Worm (Caenorhabditis elegans) whole organism, L3 larva: ENCODE results near the gene ZK632.12.

Experiments used
- aly-2 ChIP-seq: fragments of 150-350 bp; optimal IDR thresholded peaks from 2 replicates; lab custom pipeline; 2014; ENCODE audit warnings: missing biosample characterization, missing genetic modification characterization
- ama-1 ChIP-seq: fragments of 150-350 bp; optimal IDR thresholded peaks from 2 replicates; lab custom pipeline; 2018
- ceh-16 ChIP-seq: sonication (generic microtip); optimal IDR thresholded peaks from 2 replicates; lab custom pipeline; 2017; ENCODE audit warnings: missing biosample characterization, missing genetic modification characterization
- ceh-28 ChIP-seq: fragments of 150-350 bp; optimal IDR thresholded peaks from 2 replicates; lab custom pipeline; 2014; ENCODE audit warnings: missing biosample characterization, missing genetic modification reagents, missing genetic modification characterization
- ceh-82 ChIP-seq: fragments of 150-350 bp; optimal IDR thresholded peaks from 2 replicates; lab custom pipeline; 2014; ENCODE audit warnings: missing biosample characterization, missing genetic modification characterization
- ceh-9 ChIP-seq: sonication (generic microtip); optimal IDR thresholded peaks from 2 replicates; lab custom pipeline; 2018; ENCODE audit warnings: missing biosample characterization, missing genetic modification characterization
- daf-12 ChIP-seq: fragments of 150-350 bp; optimal IDR thresholded peaks from 2 replicates; lab custom pipeline; 2014; ENCODE audit warnings: missing biosample characterization, missing genetic modification reagents, missing genetic modification characterization
- egl-27 ChIP-seq: sonication (generic microtip); optimal IDR thresholded peaks from 4 replicates; lab custom pipeline; 2017; ENCODE audit warnings: missing biosample characterization, missing genetic modification reagents, missing genetic modification characterization
- egl-5 ChIP-seq: fragments of 150-350 bp; optimal IDR thresholded peaks from 2 replicates; lab custom pipeline; 2017; ENCODE audit warnings: missing biosample characterization, missing genetic modification reagents, missing genetic modification characterization, inconsistent platforms
- elt-1 ChIP-seq: fragments of 150-350 bp; optimal IDR thresholded peaks from 2 replicates; lab custom pipeline; 2014; ENCODE audit warnings: missing biosample characterization, missing genetic modification characterization
- elt-2 ChIP-seq: sonication (generic microtip); optimal IDR thresholded peaks from 2 replicates; lab custom pipeline; 2016; ENCODE audit warnings: missing genetic modification reagents, mild to moderate bottlenecking, missing genetic modification characterization, missing compliant biosample characterization
- fkh-10 ChIP-seq: sonication (generic microtip); optimal IDR thresholded peaks from 2 replicates; lab custom pipeline; 2017; ENCODE audit warnings: missing biosample characterization, missing genetic modification reagents, missing genetic modification characterization
- fkh-2 ChIP-seq: fragments of 150-350 bp; optimal IDR thresholded peaks from 2 replicates; lab custom pipeline; 2014; ENCODE audit warnings: missing biosample characterization, missing genetic modification reagents, missing genetic modification characterization
- hmg-11 ChIP-seq: sonication (generic microtip); optimal IDR thresholded peaks from 2 replicates; lab custom pipeline; 2016; ENCODE audit warnings: missing genetic modification characterization, missing compliant biosample characterization
- jun-1 ChIP-seq: fragments of 150-350 bp; optimal IDR thresholded peaks from 2 replicates; lab custom pipeline; 2014; ENCODE audit warnings: missing biosample characterization, missing genetic modification reagents, missing genetic modification characterization
- lin-15B ChIP-seq: fragments of 150-350 bp; optimal IDR thresholded peaks from 2 replicates; lab custom pipeline; 2014; ENCODE audit warnings: missing biosample characterization, missing genetic modification characterization
- lin-39 ChIP-seq: fragments of 150-350 bp; optimal IDR thresholded peaks from 2 replicates; lab custom pipeline; 2018; ENCODE audit warnings: missing biosample characterization, missing genetic modification reagents, missing genetic modification characterization
- lsy-12 ChIP-seq: sonication (generic microtip); optimal IDR thresholded peaks from 2 replicates; lab custom pipeline; 2016; ENCODE audit warnings: mild to moderate bottlenecking, missing genetic modification characterization, missing compliant biosample characterization
- mml-1 ChIP-seq: fragments of 150-350 bp; sonication (generic microtip); optimal IDR thresholded peaks from 3 replicates; lab custom pipeline; 2014; ENCODE audit warnings: missing biosample characterization, missing genetic modification characterization
- nfya-1 ChIP-seq: sonication (generic microtip); optimal IDR thresholded peaks from 2 replicates; lab custom pipeline; 2017; ENCODE audit warnings: missing genetic modification characterization, mild to moderate bottlenecking, missing compliant biosample characterization, antibody characterized with exemption, moderate library complexity; ENCODE audit not compliant: insufficient read depth
- nhr-11 ChIP-seq: fragments of 150-350 bp; optimal IDR thresholded peaks from 2 replicates; lab custom pipeline; 2014; ENCODE audit warnings: missing biosample characterization, missing genetic modification characterization
- nhr-12 ChIP-seq: fragments of 150-350 bp; optimal IDR thresholded peaks from 2 replicates; lab custom pipeline; 2014; ENCODE audit warnings: missing biosample characterization, missing genetic modification characterization
- nhr-23 ChIP-seq: fragments of 150-350 bp; optimal IDR thresholded peaks from 2 replicates; lab custom pipeline; 2014; ENCODE audit warnings: missing biosample characterization, missing genetic modification reagents, missing genetic modification characterization
- nhr-237 ChIP-seq: fragments of 150-350 bp; optimal IDR thresholded peaks from 2 replicates; lab custom pipeline; 2014; ENCODE audit warnings: missing biosample characterization, missing genetic modification characterization
- nhr-25 ChIP-seq: sonication (generic microtip); optimal IDR thresholded peaks from 2 replicates; lab custom pipeline; 2017; ENCODE audit warnings: missing biosample characterization, missing genetic modification characterization
- nhr-28 ChIP-seq: fragments of 150-350 bp; optimal IDR thresholded peaks from 2 replicates; lab custom pipeline; 2014; ENCODE audit warnings: missing biosample characterization, missing genetic modification characterization
- nhr-43 ChIP-seq: sonication (generic microtip); optimal IDR thresholded peaks from 2 replicates; lab custom pipeline; 2016; ENCODE audit warnings: mild to moderate bottlenecking, missing genetic modification characterization, missing compliant biosample characterization; ENCODE audit not compliant: poor library complexity, severe bottlenecking
- nhr-76 ChIP-seq: fragments of 150-350 bp; sonication (generic microtip); optimal IDR thresholded peaks from 5 replicates; lab custom pipeline; 2014; ENCODE audit warnings: missing biosample characterization, missing genetic modification characterization
- nhr-77 ChIP-seq: fragments of 150-350 bp; optimal IDR thresholded peaks from 2 replicates; lab custom pipeline; 2014; ENCODE audit warnings: missing biosample characterization, missing genetic modification characterization
- pha-4 ChIP-seq: fragments of 150-350 bp; optimal IDR thresholded peaks from 2 replicates; lab custom pipeline; 2014; ENCODE audit warnings: missing biosample characterization, missing genetic modification reagents, missing genetic modification characterization
- pqm-1 ChIP-seq: fragments of 150-350 bp; optimal IDR thresholded peaks from 2 replicates; lab custom pipeline; 2017; ENCODE audit warnings: missing biosample characterization, missing genetic modification characterization, inconsistent platforms
- skn-1 ChIP-seq: fragments of 150-350 bp; optimal IDR thresholded peaks from 2 replicates; lab custom pipeline; 2014; ENCODE audit warnings: missing biosample characterization, missing genetic modification characterization
- snpc-4 ChIP-seq: fragments of 150-350 bp; optimal IDR thresholded peaks from 2 replicates; lab custom pipeline; 2014; ENCODE audit warnings: missing biosample characterization, missing genetic modification characterization
- tbx-2 ChIP-seq: sonication (generic microtip); optimal IDR thresholded peaks from 2 replicates; lab custom pipeline; 2016; ENCODE audit warnings: mild to moderate bottlenecking, missing genetic modification characterization, missing compliant biosample characterization
- unc-39 ChIP-seq: sonication (generic microtip); optimal IDR thresholded peaks from 4 replicates; lab custom pipeline; 2017; ENCODE audit warnings: missing biosample characterization, missing genetic modification characterization
- unc-62 ChIP-seq: fragments of 150-350 bp; sonication (generic microtip); optimal IDR thresholded peaks from 4 replicates; lab custom pipeline; 2014; ENCODE audit warnings: missing biosample characterization, missing genetic modification reagents, missing genetic modification characterization
- zag-1 ChIP-seq: fragments of 150-350 bp; optimal IDR thresholded peaks from 2 replicates; lab custom pipeline; 2014; ENCODE audit warnings: missing biosample characterization, missing genetic modification characterization
- ztf-11 ChIP-seq: fragments of 150-350 bp; optimal IDR thresholded peaks from 2 replicates; lab custom pipeline; 2014; ENCODE audit warnings: missing biosample characterization, missing genetic modification characterization
- ztf-4 ChIP-seq: fragments of 150-350 bp; optimal IDR thresholded peaks from 2 replicates; lab custom pipeline; 2014; ENCODE audit warnings: missing biosample characterization, missing genetic modification characterization

The ZK632.12 gene

DNA sequence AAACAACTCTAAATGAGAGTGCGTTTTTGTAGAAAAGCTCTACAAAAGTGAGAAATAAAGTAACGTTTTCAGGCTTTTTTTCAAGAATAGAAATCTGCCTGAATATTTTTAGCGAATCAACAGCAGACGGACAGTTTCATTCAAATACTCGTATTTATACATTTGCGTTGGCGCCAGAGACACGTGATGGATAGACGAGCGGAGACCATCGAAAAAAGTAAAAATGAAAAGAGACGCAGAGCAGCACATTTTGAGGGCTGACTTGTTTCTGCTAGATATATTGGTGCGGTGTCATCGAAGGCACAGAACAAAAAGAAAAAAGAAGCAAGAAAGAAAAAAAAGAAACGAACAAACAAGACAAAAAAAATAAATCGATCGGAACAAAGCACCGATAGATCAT is 4.6 kb upstream of the ZK632.12 start (continued):
- TF ChIP-seq snpc-4 (tag; lab: Kevin White, UChicago), result peak; percentile 16
- no peak for TF ChIP-seq nhr-11 (tag; lab: Kevin White, UChicago)
- TF ChIP-seq tbx-2 (tag; lab: Kevin White, UChicago), result no peak
- TF ChIP-seq nhr-43 (tag; lab: Kevin White, UChicago), result peak; percentile 11
- no peak for TF ChIP-seq mml-1
- TF ChIP-seq hmg-11 (tag; lab: Kevin White, UChicago), result peak; percentile 2
- peak; percentile 89 for TF ChIP-seq pha-4
- TF ChIP-seq lin-39 (tag; lab: Kevin White, UChicago), result peak; percentile 36
- TF ChIP-seq fkh-2 (tag; lab: Kevin White, UChicago), result no peak
- no peak for TF ChIP-seq nhr-25 (tag; lab: Kevin White, UChicago)
- TF ChIP-seq unc-62, result no peak
- no peak for TF ChIP-seq egl-5 (tag; lab: Kevin White, UChicago)
- TF ChIP-seq ztf-4 (tag; lab: Kevin White, UChicago), result no peak
- TF ChIP-seq nhr-12 (tag; lab: Kevin White, UChicago), result no peak
- TF ChIP-seq nhr-76 (tag; lab: Kevin White, UChicago), result no peak
- no peak for TF ChIP-seq ceh-9

DNA sequence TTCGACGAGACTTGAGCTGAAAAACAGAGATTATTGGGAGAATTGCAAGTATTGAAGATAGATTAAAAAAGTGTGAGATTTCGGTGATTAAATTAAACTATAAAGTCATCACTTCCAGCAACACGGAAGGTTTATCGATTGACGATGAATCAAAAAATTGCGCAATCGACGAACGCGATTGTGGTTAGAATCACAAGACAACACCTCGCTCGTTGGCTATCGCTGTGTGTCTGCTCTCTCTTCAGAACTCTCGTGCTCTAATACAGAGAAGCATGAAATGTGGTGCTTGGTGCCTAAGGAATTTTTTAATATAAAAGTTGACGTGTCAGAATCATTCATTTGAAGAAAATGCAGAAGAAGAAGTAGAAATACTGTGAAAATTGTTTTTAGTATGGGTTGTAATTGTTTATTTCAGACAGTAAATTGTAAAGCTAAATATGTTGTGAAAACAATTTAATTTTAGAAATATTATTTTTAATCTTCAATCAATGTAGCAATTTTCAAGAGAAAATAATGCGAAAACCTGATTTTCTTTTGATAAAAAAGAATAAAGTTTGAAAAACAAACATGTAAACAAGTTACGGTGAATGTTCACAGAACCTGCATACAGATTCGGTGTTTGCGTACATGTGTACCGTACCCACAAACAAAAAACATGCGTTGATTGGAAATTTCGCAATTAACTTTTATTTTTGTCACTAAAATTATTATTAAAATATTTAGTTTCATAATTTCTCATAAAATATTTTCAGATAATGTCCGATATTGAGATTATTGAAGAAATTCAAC is 3.2 kb upstream of the ZK632.12 start, which contains the start of the genes ZK632.10 and ZK632.11:
ZK632.10 (minus strand) TSS at position 560 of the 789 bp plus-strand sequence.
ZK632.11 (plus strand) TSS at position 753 of the 789 bp plus-strand sequence.
- TF ChIP-seq egl-5 (tag; lab: Kevin White, UChicago) (peak; percentile 1), skn-1 (peak; percentile 13), nfya-1 (tag; lab: Kevin White, UChicago) (peak; percentile 91), daf-12 (tag; lab: Kevin White, UChicago) (no peak), nhr-28 (no peak), nhr-11 (tag; lab: Kevin White, UChicago) (no peak), lin-15B (tag; lab: Kevin White, UChicago) (peak; percentile 57), snpc-4 (tag; lab: Kevin White, UChicago) (peak; percentile 45), fkh-10 (GFP tag; lab: Kevin White, UChicago) (no peak), pha-4 (peak; percentile 99), unc-39 (tag; lab: Kevin White, UChicago) (no peak), nhr-77 (tag; lab: Kevin White, UChicago) (no peak), pqm-1 (tag; lab: Kevin White, UChicago) (peak; percentile 11), ceh-82 (no peak), aly-2 (tag; lab: Kevin White, UChicago) (no peak), jun-1 (tag; lab: Kevin White, UChicago) (no peak), nhr-237 (tag; lab: Kevin White, UChicago) (no peak), lsy-12 (tag; lab: Kevin White, UChicago) (no peak), nhr-76 (tag; lab: Kevin White, UChicago) (no peak), lin-39 (tag; lab: Kevin White, UChicago) (peak; percentile 15), ceh-28 (tag; lab: Kevin White, UChicago) (peak; percentile 50), nhr-23 (peak; percentile 34), fkh-2 (tag; lab: Kevin White, UChicago) (no peak), mml-1 (no peak), elt-2 (peak; percentile 23), ama-1 (lab: Kevin White, UChicago) (no peak), elt-1 (tag; lab: Kevin White, UChicago) (no peak), egl-27 (tag; lab: Kevin White, UChicago) (no peak), nhr-43 (tag; lab: Kevin White, UChicago) (no peak), nhr-12 (tag; lab: Kevin White, UChicago) (no peak), ceh-16 (no peak), hmg-11 (tag; lab: Kevin White, UChicago) (peak; percentile 41), ztf-11 (tag; lab: Kevin White, UChicago) (no peak), ztf-4 (tag; lab: Kevin White, UChicago) (no peak), ceh-9 (no peak), zag-1 (tag; lab: Kevin White, UChicago) (no peak), nhr-25 (tag; lab: Kevin White, UChicago) (no peak)
